Worm (Caenorhabditis elegans): Measurements from ENCODE around the gene ttr-6.

The ttr-6 gene

ce11 chrX:6552806-6553337, 44.0 kb downstream of the ttr-6 start, which contains the start of gene svh-2:
Gene svh-2 (plus strand): TSS chrX:6553287.
- TF ChIP-seq hmg-11 (tag; optimal IDR thresholded peaks at IDR 0.05), result peak; percentile 13
- TF ChIP-seq ceh-28 (tag; optimal IDR thresholded peaks at IDR 0.05), result no peak
- no peak for TF ChIP-seq nhr-12 (tag; optimal IDR thresholded peaks at IDR 0.05)
- TF ChIP-seq nfya-1 (tag; optimal IDR thresholded peaks at IDR 0.05; ENCODE audit: insufficient read depth), result peak; percentile 31
- no peak for TF ChIP-seq jun-1 (tag; optimal IDR thresholded peaks at IDR 0.05)
- TF ChIP-seq ztf-4 (tag; optimal IDR thresholded peaks at IDR 0.05), result no peak
- no peak for TF ChIP-seq nhr-67 (tag; optimal IDR thresholded peaks at IDR 0.05)
- TF ChIP-seq lsy-12 (tag; optimal IDR thresholded peaks at IDR 0.05), result no peak
- no peak for TF ChIP-seq fos-1 (tag; optimal IDR thresholded peaks at IDR 0.05)
- TF ChIP-seq skn-1 (tag; optimal IDR thresholded peaks at IDR 0.05), result no peak
- TF ChIP-seq snpc-4 (tag; optimal IDR thresholded peaks at IDR 0.05), result no peak
- no peak for TF ChIP-seq nhr-43 (tag; optimal IDR thresholded peaks at IDR 0.05; ENCODE audit: poor library complexity, severe bottlenecking)
- no peak for TF ChIP-seq elt-2 (tag; optimal IDR thresholded peaks at IDR 0.05)
- TF ChIP-seq nhr-28 (tag; optimal IDR thresholded peaks at IDR 0.05), result no peak
- no peak for TF ChIP-seq egl-5 (tag; optimal IDR thresholded peaks at IDR 0.05)
- no peak for TF ChIP-seq fkh-10 (GFP tag; optimal IDR thresholded peaks at IDR 0.05)
- no peak for TF ChIP-seq elt-1 (tag; optimal IDR thresholded peaks at IDR 0.05)
- TF ChIP-seq aly-2 (tag; optimal IDR thresholded peaks at IDR 0.05), result no peak
- TF ChIP-seq lin-39 (tag; optimal IDR thresholded peaks at IDR 0.05), result peak; percentile 32
- no peak for TF ChIP-seq ceh-16 (tag; optimal IDR thresholded peaks at IDR 0.05)

ce11 chrX:6551679-6552078, 45.2 kb downstream of the ttr-6 start:
- TF ChIP-seq elt-2 (tag; optimal IDR thresholded peaks at IDR 0.05), result peak; percentile 90
- TF ChIP-seq ceh-16 (tag; optimal IDR thresholded peaks at IDR 0.05), result no peak
- TF ChIP-seq mdl-1 (tag; optimal IDR thresholded peaks at IDR 0.05), result no peak
- TF ChIP-seq daf-12 (tag; optimal IDR thresholded peaks at IDR 0.05), result no peak
- peak; percentile 52 for TF ChIP-seq jun-1 (tag; optimal IDR thresholded peaks at IDR 0.05)
- TF ChIP-seq mml-1 (tag; optimal IDR thresholded peaks at IDR 0.05), result no peak
- TF ChIP-seq nhr-23 (tag; optimal IDR thresholded peaks at IDR 0.05), result no peak
- no peak for TF ChIP-seq ztf-11 (tag; optimal IDR thresholded peaks at IDR 0.05)
- no peak for TF ChIP-seq elt-3 (tag; optimal IDR thresholded peaks at IDR 0.05)
- TF ChIP-seq ceh-28 (tag; optimal IDR thresholded peaks at IDR 0.05), result no peak
- no peak for TF ChIP-seq ZK546.5 (tag; optimal IDR thresholded peaks at IDR 0.05)
- peak; percentile 71 for TF ChIP-seq pqm-1 (tag; optimal IDR thresholded peaks at IDR 0.05)

DNA sequence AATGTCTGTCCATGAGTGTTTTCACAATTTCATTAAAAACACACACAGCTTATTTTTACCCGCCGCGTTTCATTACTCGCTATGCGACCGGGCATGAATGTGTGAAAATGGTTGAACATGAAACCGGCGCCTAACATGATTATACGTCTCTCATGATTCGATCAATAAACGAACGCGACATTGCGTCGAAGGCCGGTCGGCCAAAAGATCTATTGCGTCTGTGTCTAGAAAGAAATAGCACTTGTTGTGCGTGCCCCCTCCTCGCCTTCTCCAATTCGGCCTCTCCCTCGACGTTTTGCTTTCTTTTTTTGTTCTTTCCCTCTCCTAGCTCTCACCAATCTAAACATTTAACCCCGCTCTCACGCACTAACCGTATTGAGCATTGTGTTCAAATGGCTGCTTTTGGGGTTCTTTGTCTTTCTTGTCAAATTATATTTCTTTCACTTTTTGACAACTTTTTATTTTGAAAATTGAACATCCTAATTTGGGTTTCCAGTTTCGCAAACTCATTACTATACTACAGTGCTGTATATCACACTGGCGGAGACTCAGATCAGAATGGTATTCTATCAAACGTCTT, 45.8 kb downstream of the ttr-6 start:
- TF ChIP-seq hmg-11 (tag; optimal IDR thresholded peaks at IDR 0.05) (peak; percentile 36), nfya-1 (tag; optimal IDR thresholded peaks at IDR 0.05; ENCODE audit: insufficient read depth) (peak; percentile 16), egl-5 (tag; optimal IDR thresholded peaks at IDR 0.05) (peak; percentile 71), nhr-25 (tag; optimal IDR thresholded peaks at IDR 0.05) (peak; percentile 52), pha-4 (tag; optimal IDR thresholded peaks at IDR 0.05) (peak; percentile 9), nhr-23 (tag; optimal IDR thresholded peaks at IDR 0.05) (peak; percentile 20), jun-1 (tag; optimal IDR thresholded peaks at IDR 0.05) (no peak), tbx-2 (tag; optimal IDR thresholded peaks at IDR 0.05) (no peak)
